Fruit fly (Drosophila melanogaster) whole organism, wandering third instar larva: ENCODE measurements around the gene CG9672.

Experiments
- CG32264 ChIP-seq: fragments of 200-800 bp; sonication (Bioruptor generic); optimal IDR thresholded peaks from 2 replicates; lab custom pipeline; 2016; ENCODE audit warnings: missing biosample characterization, missing genetic modification characterization
- CrebA ChIP-seq: fragments of 200-800 bp; sonication (Bioruptor generic); optimal IDR thresholded peaks from 2 replicates; lab custom pipeline; 2016; ENCODE audit warnings: missing biosample characterization, mild to moderate bottlenecking, missing genetic modification characterization, borderline replicate concordance
- Myc ChIP-seq: fragments of >200 bp; optimal IDR thresholded peaks from 2 replicates; lab custom pipeline; 2017
- dl ChIP-seq, 2 experiments: fragments of 175-275, 200-275 bp in 1 of 2; fragments of 200-275 bp in 1 of 2; sonication (Bioruptor generic); optimal IDR thresholded peaks; lab custom pipeline; 2018; ENCODE audit warnings: mild to moderate bottlenecking in 2 of 2, missing biosample characterization in 2 of 2, missing genetic modification characterization in 2 of 2, moderate library complexity in 2 of 2; ENCODE audit not compliant: partially characterized antibody in 2 of 2, insufficient read depth in 1 of 2
- pan ChIP-seq: fragments of >200 bp; optimal IDR thresholded peaks from 2 replicates; lab custom pipeline; 2017
- usp ChIP-seq: fragments of >200 bp; optimal IDR thresholded peaks from 2 replicates; lab custom pipeline; 2017; ENCODE audit warnings: missing biosample characterization, missing genetic modification characterization

DNA sequence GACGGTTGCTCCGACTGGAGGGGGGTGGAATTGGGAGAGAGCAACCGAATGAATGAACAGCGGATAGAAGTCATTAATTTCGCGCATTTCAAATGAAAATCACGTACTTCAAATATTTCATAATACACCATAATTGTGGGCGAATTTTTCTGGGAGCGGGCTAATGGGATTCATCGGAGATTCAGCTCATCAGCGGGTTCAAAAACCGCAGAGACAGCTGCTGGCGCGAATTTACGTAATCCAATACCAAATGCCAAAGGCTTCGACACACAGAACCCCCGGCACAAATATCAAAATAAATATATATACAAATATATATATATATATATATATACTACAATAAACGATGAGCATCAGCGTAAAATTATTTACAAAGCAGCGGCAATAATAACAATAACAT lies 10.0 kb upstream of the CG9672 start:
- TF ChIP-seq CrebA (GFP tag; lab: Kevin White, UChicago) (no peak), usp (no peak), CG32264 (GFP tag; lab: Kevin White, UChicago) (no peak), pan (no peak), dl (GFP tag; optimal IDR thresholded peaks at IDR 0.05; lab: Kevin White, UChicago; ENCODE audit: insufficient read depth in 1 of 2, partially characterized antibody in 2 of 2) (no peak), Myc (lab: Kevin White, UChicago) (no peak)
